Worm (Caenorhabditis elegans) whole organism, L2 larva: ENCODE results near the gene ZC190.7.

Experiments used
- egl-27 ChIP-seq: sonication (generic microtip); optimal IDR thresholded peaks from 3 replicates; lab custom pipeline; 2017; ENCODE audit warnings: missing biosample characterization, missing genetic modification reagents, missing genetic modification characterization
- lin-13 ChIP-seq: fragments of 150-350 bp; optimal IDR thresholded peaks from 2 replicates; lab custom pipeline; 2014; ENCODE audit warnings: missing biosample characterization, missing genetic modification reagents, missing genetic modification characterization
- lsy-2 ChIP-seq, 2 experiments: fragments of 150-350 bp in 1 of 2; sonication (generic microtip) in 1 of 2; optimal IDR thresholded peaks; 2 replicates each; lab custom pipeline; 2014 to 2017; ENCODE audit warnings: missing biosample characterization in 2 of 2, missing genetic modification characterization in 2 of 2
- unc-39 ChIP-seq: fragments of 150-350 bp; optimal IDR thresholded peaks from 2 replicates; lab custom pipeline; 2014; ENCODE audit warnings: missing biosample characterization, missing genetic modification characterization
- unc-62 ChIP-seq: fragments of 150-350 bp; optimal IDR thresholded peaks from 2 replicates; lab custom pipeline; 2014; ENCODE audit warnings: missing biosample characterization, missing genetic modification reagents, missing genetic modification characterization
- ztf-11 ChIP-seq: sonication (generic microtip); optimal IDR thresholded peaks from 2 replicates; lab custom pipeline; 2017; ENCODE audit warnings: missing biosample characterization, missing genetic modification characterization
- ztf-4 ChIP-seq: fragments of 150-350 bp; optimal IDR thresholded peaks from 2 replicates; lab custom pipeline; 2014; ENCODE audit warnings: missing biosample characterization, missing genetic modification characterization

DNA sequence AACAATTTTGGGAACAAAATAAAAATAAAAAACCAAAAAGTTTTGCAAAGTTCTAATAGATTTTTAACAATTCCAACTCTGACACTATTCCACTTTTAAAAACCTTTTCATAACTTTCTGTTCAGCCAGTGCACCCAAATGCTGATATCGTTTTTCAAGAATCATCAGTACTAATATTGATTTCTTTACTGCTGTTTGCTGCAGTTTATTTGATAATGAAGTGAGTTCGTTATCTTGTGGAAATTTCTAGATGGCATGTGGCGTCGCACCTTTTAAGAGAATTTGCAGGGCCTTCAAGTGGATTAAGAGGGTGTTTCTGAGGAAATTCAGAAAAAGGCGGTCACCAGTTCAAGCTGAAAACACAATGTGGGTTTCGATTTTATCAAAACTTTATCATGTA, 44.3 kb upstream of the ZC190.7 start:
- no peak for TF ChIP-seq lin-13 (GFP tag; lab: Kevin White, UChicago)
- TF ChIP-seq unc-39 (tag; lab: Kevin White, UChicago) = no peak
- no peak for TF ChIP-seq unc-62 (GFP tag; lab: Kevin White, UChicago)
- no peak for TF ChIP-seq egl-27 (tag; lab: Kevin White, UChicago)
- no peak for TF ChIP-seq ztf-4 (tag; lab: Kevin White, UChicago)
- TF ChIP-seq ztf-11 (tag; lab: Kevin White, UChicago) = no peak
- no peak for TF ChIP-seq lsy-2 (tag; optimal IDR thresholded peaks at IDR 0.05; lab: Kevin White, UChicago)
